Worm (Caenorhabditis elegans) whole organism, late embryonic: ENCODE measurements around the gene fbxb-107.

ENCODE experiments used
- C08G9.2 ChIP-seq: sonication (generic microtip); optimal IDR thresholded peaks from 2 replicates; lab custom pipeline; 2016; ENCODE audit warnings: mild to moderate bottlenecking, missing genetic modification characterization, moderate library complexity, missing compliant biosample characterization
- F13H6.1 ChIP-seq: sonication (generic microtip); optimal IDR thresholded peaks from 2 replicates; lab custom pipeline; 2016; ENCODE audit warnings: missing genetic modification characterization, missing compliant biosample characterization
- T23F11.4 ChIP-seq: fragments of 200-800 bp; sonication (Bioruptor generic); optimal IDR thresholded peaks from 2 replicates; lab custom pipeline; 2018; ENCODE audit warnings: mild to moderate bottlenecking, missing genetic modification characterization, missing compliant biosample characterization
- ahr-1 ChIP-seq: sonication (generic microtip); optimal IDR thresholded peaks from 2 replicates; lab custom pipeline; 2016; ENCODE audit warnings: missing genetic modification characterization, missing compliant biosample characterization
- ceh-14 ChIP-seq: sonication (generic microtip); optimal IDR thresholded peaks from 2 replicates; lab custom pipeline; 2016; ENCODE audit warnings: missing genotype, missing genetic modification characterization, missing compliant biosample characterization
- ceh-19 ChIP-seq: fragments of 200-800 bp; sonication (Bioruptor generic); optimal IDR thresholded peaks from 2 replicates; lab custom pipeline; 2018; ENCODE audit warnings: mild to moderate bottlenecking, missing genetic modification characterization, missing compliant biosample characterization
- ceh-22 ChIP-seq: sonication (generic microtip); optimal IDR thresholded peaks from 2 replicates; lab custom pipeline; 2017; ENCODE audit warnings: missing biosample characterization, missing genetic modification characterization
- ceh-24 ChIP-seq: sonication (generic microtip); optimal IDR thresholded peaks from 2 replicates; lab custom pipeline; 2016; ENCODE audit warnings: mild to moderate bottlenecking, missing genetic modification characterization, missing compliant biosample characterization
- ceh-30 ChIP-seq: fragments of 150-350 bp; optimal IDR thresholded peaks from 2 replicates; lab custom pipeline; 2014; ENCODE audit warnings: missing biosample characterization, missing genetic modification characterization
- ceh-31 ChIP-seq: sonication (generic microtip); optimal IDR thresholded peaks from 2 replicates; lab custom pipeline; 2016; ENCODE audit warnings: missing genetic modification characterization, missing compliant biosample characterization
- ceh-34 ChIP-seq: sonication (generic microtip); optimal IDR thresholded peaks from 2 replicates; lab custom pipeline; 2016; ENCODE audit warnings: mild to moderate bottlenecking, missing genetic modification characterization, missing compliant biosample characterization
- ceh-45 ChIP-seq: fragments of 200-800 bp; sonication (Bioruptor generic); IDR thresholded peaks from 2 replicates; pipeline ENCODE4 v1.3.6; 2022; ENCODE audit warnings: missing genetic modification reagents, missing genetic modification characterization, missing compliant biosample characterization
- ceh-6 ChIP-seq: fragments of 200-800 bp; sonication (Bioruptor generic); optimal IDR thresholded peaks from 2 replicates; lab custom pipeline; 2018; ENCODE audit warnings: mild to moderate bottlenecking, missing genetic modification characterization, missing compliant biosample characterization
- dmd-4 ChIP-seq: sonication (generic microtip); optimal IDR thresholded peaks from 2 replicates; lab custom pipeline; 2016; ENCODE audit warnings: borderline replicate concordance, missing genetic modification characterization, missing compliant biosample characterization
- elt-2 ChIP-seq: sonication (generic microtip); optimal IDR thresholded peaks from 2 replicates; lab custom pipeline; 2016; ENCODE audit warnings: missing genetic modification reagents, missing genetic modification characterization, missing compliant biosample characterization
- elt-4 ChIP-seq: sonication (generic microtip); optimal IDR thresholded peaks from 2 replicates; lab custom pipeline; 2016; ENCODE audit warnings: missing genetic modification characterization, missing compliant biosample characterization
- ets-4 ChIP-seq: sonication (generic microtip); optimal IDR thresholded peaks from 2 replicates; lab custom pipeline; 2016; ENCODE audit warnings: missing genetic modification characterization, missing compliant biosample characterization
- fax-1 ChIP-seq: sonication (generic microtip); optimal IDR thresholded peaks from 2 replicates; lab custom pipeline; 2016; ENCODE audit warnings: missing genotype, missing genetic modification characterization, missing compliant biosample characterization
- fkh-10 ChIP-seq: fragments of 150-350 bp; optimal IDR thresholded peaks from 2 replicates; lab custom pipeline; 2014; ENCODE audit warnings: missing biosample characterization, missing genetic modification reagents, missing genetic modification characterization
- fkh-6 ChIP-seq: sonication (generic microtip); optimal IDR thresholded peaks from 2 replicates; lab custom pipeline; 2016; ENCODE audit warnings: missing genetic modification characterization, missing compliant biosample characterization
- hlh-30 ChIP-seq: sonication (generic microtip); optimal IDR thresholded peaks from 2 replicates; lab custom pipeline; 2017; ENCODE audit warnings: antibody characterized with exemption, missing genetic modification characterization, missing compliant biosample characterization; ENCODE audit not compliant: insufficient read depth
- hlh-6 ChIP-seq: sonication (generic microtip); optimal IDR thresholded peaks from 2 replicates; lab custom pipeline; 2016; ENCODE audit warnings: missing genotype, missing genetic modification characterization, missing compliant biosample characterization
- lim-6 ChIP-seq: sonication (generic microtip); optimal IDR thresholded peaks from 2 replicates; lab custom pipeline; 2016; ENCODE audit warnings: missing genetic modification characterization, missing compliant biosample characterization
- madf-2 ChIP-seq: sonication (generic microtip); optimal IDR thresholded peaks from 2 replicates; lab custom pipeline; 2017; ENCODE audit warnings: missing genetic modification characterization, missing compliant biosample characterization
- nfya-1 ChIP-seq: sonication (generic microtip); optimal IDR thresholded peaks from 2 replicates; lab custom pipeline; 2017; ENCODE audit warnings: missing genetic modification characterization, mild to moderate bottlenecking, missing compliant biosample characterization, antibody characterized with exemption, moderate library complexity
- nhr-11 ChIP-seq: fragments of 150-350 bp; optimal IDR thresholded peaks from 2 replicates; lab custom pipeline; 2014; ENCODE audit warnings: missing biosample characterization, missing genetic modification characterization
- pat-9 ChIP-seq: fragments of 200-800 bp; sonication (Bioruptor generic); optimal IDR thresholded peaks from 2 replicates; lab custom pipeline; 2018; ENCODE audit warnings: mild to moderate bottlenecking, missing genetic modification characterization, moderate library complexity, missing compliant biosample characterization
- pax-1 ChIP-seq: fragments of 150-350 bp; optimal IDR thresholded peaks from 2 replicates; lab custom pipeline; 2014; ENCODE audit warnings: missing biosample characterization, missing genetic modification characterization
- pha-4 ChIP-seq: fragments of 150-350 bp; optimal IDR thresholded peaks from 2 replicates; lab custom pipeline; 2018; ENCODE audit warnings: missing biosample characterization, missing genetic modification reagents, missing genetic modification characterization
- pros-1 ChIP-seq: fragments of 150-350 bp; optimal IDR thresholded peaks from 2 replicates; lab custom pipeline; 2014; ENCODE audit warnings: missing biosample characterization, missing genetic modification reagents, missing genetic modification characterization
- ref-2 ChIP-seq: sonication (generic microtip); optimal IDR thresholded peaks from 2 replicates; lab custom pipeline; 2016; ENCODE audit warnings: missing genetic modification characterization, missing compliant biosample characterization
- sox-4 ChIP-seq: sonication (generic microtip); optimal IDR thresholded peaks from 2 replicates; lab custom pipeline; 2017; ENCODE audit warnings: mild to moderate bottlenecking, missing genetic modification characterization, inconsistent platforms, missing compliant biosample characterization
- tbx-2 ChIP-seq: sonication (generic microtip); optimal IDR thresholded peaks from 2 replicates; lab custom pipeline; 2016; ENCODE audit warnings: missing genetic modification characterization, missing compliant biosample characterization
- tbx-7 ChIP-seq: sonication (generic microtip); optimal IDR thresholded peaks from 2 replicates; lab custom pipeline; 2016; ENCODE audit warnings: missing genotype, missing genetic modification characterization, missing compliant biosample characterization
- unc-3 ChIP-seq, 2 experiments: fragments of 200-800 bp in 1 of 2; sonication (Bioruptor generic) in 1 of 2; sonication (generic microtip) in 1 of 2; conservative IDR thresholded peaks in 1 of 2; optimal IDR thresholded peaks in 1 of 2; 2 replicates each; pipeline versions ENCODE4 v1.3.6 to Lab custom; 2016 to 2022; ENCODE audit warnings: missing compliant biosample characterization in 2 of 2, missing genetic modification characterization in 2 of 2, missing genetic modification reagents in 1 of 2

Gene fbxb-107

DNA sequence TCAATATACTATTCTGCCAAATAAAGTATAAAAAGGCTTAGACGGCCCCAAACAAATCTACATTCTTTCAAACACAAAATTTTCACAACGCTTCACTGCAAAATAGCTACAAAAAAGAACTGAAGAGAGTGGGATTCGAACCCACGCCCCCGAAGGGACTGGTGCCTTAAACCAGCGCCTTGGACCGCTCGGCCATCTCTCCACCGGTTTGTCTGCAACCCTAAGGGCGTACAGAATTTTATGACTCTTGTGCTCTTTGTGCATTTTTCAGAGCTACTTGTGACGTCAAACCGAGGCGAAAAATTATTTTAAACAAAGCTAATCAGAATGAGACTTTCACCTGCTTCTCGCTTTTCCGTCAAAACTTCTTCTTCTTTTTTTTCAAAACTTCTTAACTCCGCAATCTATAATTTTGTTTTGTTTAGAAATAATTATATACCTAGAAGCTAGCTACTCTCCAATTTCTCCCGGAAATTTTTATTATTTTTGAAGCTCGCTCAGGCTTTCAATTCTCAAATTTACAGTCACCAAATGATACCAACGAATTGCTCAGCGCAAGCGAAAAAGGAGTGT, 22.3 kb upstream of the fbxb-107 start, which contains the start of gene T05A8.8:
T05A8.8 (plus strand) TSS at position 523 of the 573 bp plus-strand sequence.
- no peak for TF ChIP-seq nfya-1 (tag; lab: Kevin White, UChicago)
- TF ChIP-seq ceh-34 (tag; lab: Kevin White, UChicago): no peak
- no peak for TF ChIP-seq T23F11.4
- TF ChIP-seq madf-2 (tag; lab: Kevin White, UChicago): no peak
- TF ChIP-seq ceh-24: no peak
- no peak for TF ChIP-seq elt-4
- no peak for TF ChIP-seq C08G9.2
- TF ChIP-seq, all 69 proteins: peak for 0

DNA sequence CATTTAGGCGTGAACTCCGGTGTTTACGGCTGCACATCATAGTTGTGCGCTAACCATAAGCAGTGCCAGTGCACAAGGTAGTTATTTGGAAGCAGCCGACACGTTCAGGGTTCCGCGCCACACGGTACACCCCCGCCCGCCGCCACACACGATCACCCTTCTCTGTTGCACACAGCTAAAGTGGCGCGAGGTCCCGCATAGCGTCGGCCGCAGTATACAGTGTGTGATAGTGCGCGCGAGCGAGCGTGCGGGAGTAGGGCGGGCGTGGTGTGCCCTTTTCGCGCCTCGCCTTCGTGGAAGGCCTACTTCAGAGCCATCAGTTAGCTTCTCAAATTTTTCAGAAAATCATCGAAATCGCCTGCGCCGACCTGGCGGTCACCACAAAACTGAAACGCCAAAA, 21.6 kb upstream of the fbxb-107 start:
- TF ChIP-seq hlh-6 (peak; percentile 37), pat-9 (tag; lab: Kevin White, UChicago) (no peak), dmd-4 (tag; lab: Kevin White, UChicago) (peak; percentile 9), ref-2 (tag; lab: Kevin White, UChicago) (peak; percentile 4)

DNA sequence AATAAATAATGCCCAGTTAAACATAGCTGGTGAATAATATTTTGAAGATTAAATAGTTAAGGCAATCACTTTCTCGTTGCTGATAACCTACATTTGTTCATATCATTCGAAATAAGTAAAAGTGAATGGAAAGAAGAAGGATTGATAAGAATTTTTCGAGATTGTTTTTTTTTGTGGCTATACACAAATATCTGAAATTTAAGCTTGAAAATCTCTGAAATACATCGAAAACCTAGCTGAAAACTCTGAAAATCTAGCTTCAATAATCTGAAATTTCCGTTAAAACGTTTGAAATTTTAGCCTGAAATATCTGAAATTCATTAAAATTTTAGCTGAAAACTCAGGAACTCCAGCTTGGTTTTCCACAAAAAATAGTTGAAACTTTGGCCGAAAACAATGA, 19.0 kb upstream of the fbxb-107 start, which contains the start of gene T05A8.6:
T05A8.6 (minus strand) TSS at position 101 of the 400 bp plus-strand sequence.
- TF ChIP-seq ceh-30 (tag; lab: Kevin White, UChicago): no peak
- TF ChIP-seq fkh-6 (tag; lab: Kevin White, UChicago): no peak
- no peak for TF ChIP-seq tbx-7 (tag; lab: Kevin White, UChicago)
- TF ChIP-seq pax-1: no peak
- TF ChIP-seq fax-1 (tag; lab: Kevin White, UChicago): no peak

DNA sequence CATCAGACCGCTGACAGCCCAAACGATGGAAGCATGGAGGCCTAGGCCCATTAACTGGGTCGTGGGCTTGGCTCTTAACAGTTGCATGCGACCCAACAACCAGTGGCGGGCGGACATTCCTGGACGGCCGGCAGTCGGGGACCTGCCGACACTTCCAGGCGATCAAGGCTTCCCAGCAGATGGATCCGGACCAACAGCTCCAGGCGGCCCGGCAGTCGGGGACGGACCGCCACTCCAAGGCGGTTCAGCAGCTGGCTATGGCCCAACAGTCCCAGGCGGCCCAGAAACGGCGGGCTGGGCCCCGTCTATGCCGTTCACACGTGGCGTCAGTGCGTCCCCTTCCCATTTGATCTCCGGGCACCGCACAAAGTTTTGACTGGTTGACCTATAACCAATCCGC, 17.2 kb upstream of the fbxb-107 start:
- TF ChIP-seq ceh-22 (tag; lab: Kevin White, UChicago): no peak
- no peak for TF ChIP-seq pros-1 (tag; lab: Kevin White, UChicago)
- no peak for TF ChIP-seq ets-4
- TF ChIP-seq ceh-31: no peak
- no peak for TF ChIP-seq ceh-19 (GFP tag; lab: Kevin White, UChicago)
- no peak for TF ChIP-seq lim-6 (tag; lab: Kevin White, UChicago)
- no peak for TF ChIP-seq fkh-10 (GFP tag; lab: Kevin White, UChicago)
- no peak for TF ChIP-seq ahr-1 (tag; lab: Kevin White, UChicago)
- no peak for TF ChIP-seq nhr-11 (tag; lab: Kevin White, UChicago)

DNA sequence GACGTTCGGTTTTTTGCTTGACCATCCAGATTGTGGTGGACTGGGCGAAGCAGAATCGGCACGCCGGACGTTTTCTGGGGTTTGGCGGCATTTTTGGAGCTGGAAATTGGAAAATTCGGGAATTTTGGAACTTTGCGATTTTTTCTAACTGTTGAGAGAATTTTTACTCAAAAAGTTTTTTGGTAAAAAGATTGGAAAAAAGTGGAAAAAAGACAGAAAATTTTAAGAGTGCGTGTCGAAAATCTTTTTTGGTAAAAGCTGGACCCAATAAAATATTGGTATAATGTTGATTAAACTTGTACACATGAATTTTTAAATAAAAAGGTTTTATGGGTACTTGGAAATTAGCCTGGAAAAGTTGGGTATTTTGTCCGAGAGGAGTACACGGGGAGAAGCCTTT, 16.3 kb upstream of the fbxb-107 start, which contains the start of gene T05A8.7:
T05A8.7 (minus strand) TSS at position 101 of the 400 bp plus-strand sequence.
- no peak for TF ChIP-seq elt-2
- TF ChIP-seq unc-3 (GFP tag; conservative IDR thresholded peaks at IDR 0.05; lab: Robert Waterston, UW): no peak
- no peak for TF ChIP-seq unc-3 (tag; optimal IDR thresholded peaks at IDR 0.05; lab: Kevin White, UChicago)
- no peak for TF ChIP-seq pax-1
- no peak for TF ChIP-seq ahr-1 (tag; lab: Kevin White, UChicago)
- no peak for TF ChIP-seq ceh-14
- no peak for TF ChIP-seq ceh-6 (GFP tag; lab: Kevin White, UChicago)
- TF ChIP-seq lim-6 (tag; lab: Kevin White, UChicago): no peak
- TF ChIP-seq ceh-22 (tag; lab: Kevin White, UChicago): no peak
- no peak for TF ChIP-seq F13H6.1 (tag; lab: Kevin White, UChicago)
- no peak for TF ChIP-seq hlh-30 (tag; lab: Kevin White, UChicago)
- TF ChIP-seq ceh-45: no peak
- TF ChIP-seq sox-4 (tag; lab: Kevin White, UChicago): no peak
- TF ChIP-seq C08G9.2: no peak
- no peak for TF ChIP-seq tbx-2
- TF ChIP-seq pha-4 (tag; lab: Kevin White, UChicago): no peak
- TF ChIP-seq fax-1 (tag; lab: Kevin White, UChicago): no peak
